Fruit fly (Drosophila melanogaster): Measurements from ENCODE around the gene beta-Spec.

Gene beta-Spec

dm6 chrX:17657050-17657696 is at the start of gene beta-Spec (continued):
- TF ChIP-seq HLHmδ (GFP tag; optimal IDR thresholded peaks at IDR 0.05) (no peak), croc (GFP tag; conservative IDR thresholded peaks at IDR 0.05) (no peak), CG8765 (GFP tag; IDR thresholded peaks at IDR 0.05) (no peak), CG17385 (GFP tag; optimal IDR thresholded peaks at IDR 0.05) (no peak), run (tag; optimal IDR thresholded peaks at IDR 0.05) (no peak), btn (GFP tag; optimal IDR thresholded peaks at IDR 0.05) (no peak), grn (GFP tag; optimal IDR thresholded peaks at IDR 0.05) (no peak), stc (GFP tag; IDR thresholded peaks at IDR 0.05) (no peak), al (GFP tag; IDR thresholded peaks at IDR 0.05) (no peak), HmgZ (tag; optimal IDR thresholded peaks at IDR 0.05) (no peak), Hmr (GFP tag; optimal IDR thresholded peaks at IDR 0.05) (no peak), CG42726 (GFP tag; IDR thresholded peaks at IDR 0.05; ENCODE audit: partially characterized antibody) (no peak), pho (GFP tag; optimal IDR thresholded peaks at IDR 0.05) (no peak), Meics (GFP tag; optimal IDR thresholded peaks at IDR 0.05) (peak; percentile 28), fd96Cb (tag; optimal IDR thresholded peaks at IDR 0.05) (no peak), CG2712 (tag; optimal IDR thresholded peaks at IDR 0.05) (peak; percentile 21), CG4820 (GFP tag; optimal IDR thresholded peaks at IDR 0.05) (no peak), rib (GFP tag; IDR thresholded peaks at IDR 0.05) (no peak), Nf-YB (GFP tag; optimal IDR thresholded peaks at IDR 0.05) (no peak), Med (GFP tag) (peak; percentile 76), Xbp1 (GFP tag; optimal IDR thresholded peaks at IDR 0.05) (no peak), eyg (GFP tag; optimal IDR thresholded peaks at IDR 0.05) (no peak)

dm6 chrX:17611455-17611854 is 45.7 kb upstream of the beta-Spec start:
- no peak for TF ChIP-seq Opbp (GFP tag; IDR thresholded peaks at IDR 0.05; ENCODE audit: partially characterized antibody)
- no peak for TF ChIP-seq dan (GFP tag; IDR thresholded peaks at IDR 0.05)
- peak; percentile 71 for TF ChIP-seq ewg (GFP tag; optimal IDR thresholded peaks at IDR 0.05)
- no peak for TF ChIP-seq ato (GFP tag; IDR thresholded peaks at IDR 0.05; ENCODE audit: partially characterized antibody)
- no peak for TF ChIP-seq h (optimal IDR thresholded peaks at IDR 0.05)
- TF ChIP-seq CG4820 (GFP tag; optimal IDR thresholded peaks at IDR 0.05), result no peak
- no peak for TF ChIP-seq Elba2 (GFP tag; optimal IDR thresholded peaks at IDR 0.05)
- no peak for TF ChIP-seq CG12155 (GFP tag; optimal IDR thresholded peaks at IDR 0.05)
- TF ChIP-seq ab (GFP tag; optimal IDR thresholded peaks at IDR 0.05), result no peak

- TF ChIP-seq kah (GFP tag; optimal IDR thresholded peaks at IDR 0.05), result no peak
- no peak for TF ChIP-seq cad (GFP tag; optimal IDR thresholded peaks at IDR 0.05)
- no peak for TF ChIP-seq Hr78 (GFP tag; optimal IDR thresholded peaks at IDR 0.05)
- TF ChIP-seq CG9609 (GFP tag; optimal IDR thresholded peaks at IDR 0.05), result no peak
- TF ChIP-seq Scr (GFP tag; IDR thresholded peaks at IDR 0.05; ENCODE audit: partially characterized antibody), result 0 out of 2 replicates have a peak, but pooled peaks have one; percentile 12
- peak; percentile 48; the same call in 1 of the 2 replicates for TF ChIP-seq nerfin-2 (GFP tag; IDR thresholded peaks at IDR 0.05; ENCODE audit: partially characterized antibody)
- no peak for TF ChIP-seq HmgZ (tag; optimal IDR thresholded peaks at IDR 0.05)
- TF ChIP-seq CG15479 (GFP tag; optimal IDR thresholded peaks at IDR 0.05), result no peak
- TF ChIP-seq CG3995 (GFP tag; optimal IDR thresholded peaks at IDR 0.05), result no peak
- no peak for TF ChIP-seq HLH54F (GFP tag; optimal IDR thresholded peaks at IDR 0.05)
- TF ChIP-seq Stat92E (GFP tag; optimal IDR thresholded peaks at IDR 0.05), result no peak
- TF ChIP-seq pb (GFP tag; optimal IDR thresholded peaks at IDR 0.05), result no peak
- no peak for TF ChIP-seq CG7987 (GFP tag; optimal IDR thresholded peaks at IDR 0.05)
- no peak for TF ChIP-seq az2 (GFP tag; optimal IDR thresholded peaks at IDR 0.05)
- TF ChIP-seq CG34422 (GFP tag; IDR thresholded peaks at IDR 0.05), result no peak
- no peak for TF ChIP-seq CG5245 (GFP tag; optimal IDR thresholded peaks at IDR 0.05)
- peak; percentile 29; the same call in 1 of the 2 replicates for TF ChIP-seq tna (GFP tag; IDR thresholded peaks at IDR 0.05; ENCODE audit: partially characterized antibody)
- no peak for TF ChIP-seq trem (tag; optimal IDR thresholded peaks at IDR 0.05)
- no peak for TF ChIP-seq Bteb2 (GFP tag; optimal IDR thresholded peaks at IDR 0.05)
- no peak for TF ChIP-seq Med (GFP tag)
- TF ChIP-seq run (tag; optimal IDR thresholded peaks at IDR 0.05), result no peak
- no peak for TF ChIP-seq D19A (tag; optimal IDR thresholded peaks at IDR 0.05)
Measured at dm6 chrX:17622187-17622586, 35.0 kb upstream of the beta-Spec start.
